Fruit fly (Drosophila melanogaster) whole organism, embryonic: ENCODE measurements around the gene eIF4E6.

ENCODE experiments used
- CG1024 ChIP-seq: fragments of 200-800 bp; sonication (Bioruptor generic); IDR thresholded peaks from 2 replicates; pipeline ENCODE4 v1.3.6; 2022; ENCODE audit warnings: missing biosample characterization, missing genetic modification characterization
- CG11696 ChIP-seq: fragments of 200-800 bp; sonication (Bioruptor generic); IDR thresholded peaks from 2 replicates; pipeline ENCODE4 v1.3.6; 2022; ENCODE audit warnings: missing biosample characterization, missing genetic modification characterization
- CG13775 ChIP-seq: fragments of 200-800 bp; sonication (Bioruptor generic); optimal IDR thresholded peaks from 3 replicates; lab custom pipeline; 2017; ENCODE audit warnings: missing biosample characterization, mild to moderate bottlenecking, missing genetic modification characterization
- CG15073 ChIP-seq: fragments of 200-800 bp; sonication (Bioruptor generic); optimal IDR thresholded peaks from 2 replicates; lab custom pipeline; 2016; ENCODE audit warnings: missing biosample characterization, missing genetic modification characterization
- CG15479 ChIP-seq: fragments of 200-800 bp; sonication (Bioruptor generic); optimal IDR thresholded peaks from 3 replicates; lab custom pipeline; 2019; ENCODE audit warnings: missing biosample characterization, mild to moderate bottlenecking, missing genetic modification characterization, moderate library complexity
- CG15514 ChIP-seq: fragments of 200-800 bp; sonication (Bioruptor generic); optimal IDR thresholded peaks from 3 replicates; lab custom pipeline; 2017; ENCODE audit warnings: missing biosample characterization, missing genetic modification characterization, mild to moderate bottlenecking, moderate library complexity, missing genetic modification reagents
- CG1602 ChIP-seq: fragments of 200-800 bp; sonication (Bioruptor generic); optimal IDR thresholded peaks from 3 replicates; lab custom pipeline; 2016; ENCODE audit warnings: missing biosample characterization, missing genetic modification characterization
- CG1603 ChIP-seq: fragments of 200-800 bp; sonication (Bioruptor generic); optimal IDR thresholded peaks from 2 replicates; lab custom pipeline; 2019; ENCODE audit warnings: missing biosample characterization, mild to moderate bottlenecking, missing genetic modification characterization, moderate library complexity
- CG17186 ChIP-seq: fragments of 200-800 bp; sonication (Bioruptor generic); optimal IDR thresholded peaks from 3 replicates; lab custom pipeline; 2017; ENCODE audit warnings: missing biosample characterization, missing genetic modification reagents, missing genetic modification characterization
- CG17328 ChIP-seq: fragments of 200-800 bp; sonication (Bioruptor generic); IDR thresholded peaks from 2 replicates; pipeline ENCODE4 v1.3.6; 2022; ENCODE audit warnings: missing biosample characterization, missing genetic modification characterization
- CG18764 ChIP-seq: fragments of 200-800 bp; sonication (Bioruptor generic); optimal IDR thresholded peaks from 3 replicates; lab custom pipeline; 2016; ENCODE audit warnings: missing biosample characterization, missing genetic modification characterization
- CG31224 ChIP-seq: fragments of 200-800 bp; sonication (Bioruptor generic); IDR thresholded peaks from 2 replicates; pipeline ENCODE4 v1.3.6; 2022; ENCODE audit warnings: missing biosample characterization, missing genetic modification characterization
- CG31388 ChIP-seq: fragments of 200-800 bp; sonication (Bioruptor generic); optimal IDR thresholded peaks from 2 replicates; lab custom pipeline; 2016; ENCODE audit warnings: missing biosample characterization, missing genetic modification characterization
- CG3838 ChIP-seq: fragments of 200-800 bp; sonication (Bioruptor generic); optimal IDR thresholded peaks from 3 replicates; lab custom pipeline; 2016; ENCODE audit warnings: missing biosample characterization, missing genetic modification characterization
- CG4424 ChIP-seq: fragments of 200-800 bp; sonication (Bioruptor generic); optimal IDR thresholded peaks from 3 replicates; lab custom pipeline; 2016; ENCODE audit warnings: missing biosample characterization, missing genetic modification characterization
- CG6654 ChIP-seq: fragments of 200-800 bp; sonication (Bioruptor generic); optimal IDR thresholded peaks from 2 replicates; lab custom pipeline; 2017; ENCODE audit warnings: missing biosample characterization, mild to moderate bottlenecking, missing genetic modification characterization
- CG7963 ChIP-seq: fragments of 200-800 bp; sonication (Bioruptor generic); IDR thresholded peaks from 3 replicates; pipeline ENCODE4 v1.3.6; 2022; ENCODE audit warnings: missing biosample characterization, missing genetic modification characterization; ENCODE audit not compliant: partially characterized antibody
- Doc2 ChIP-seq: fragments of 200-800 bp; sonication (Bioruptor generic); IDR thresholded peaks from 2 replicates; pipeline ENCODE4 v1.3.6; 2022; ENCODE audit warnings: missing biosample characterization, missing genetic modification characterization
- Fer1 ChIP-seq: fragments of 200-800 bp; sonication (Bioruptor generic); optimal IDR thresholded peaks from 2 replicates; lab custom pipeline; 2017; ENCODE audit warnings: missing biosample characterization, mild to moderate bottlenecking, missing genetic modification characterization
- Hey ChIP-seq: fragments of 200-800 bp; sonication (Bioruptor generic); optimal IDR thresholded peaks from 3 replicates; lab custom pipeline; 2018; ENCODE audit warnings: missing biosample characterization, mild to moderate bottlenecking, missing genetic modification characterization
- HmgZ ChIP-seq: fragments of 200-800 bp; sonication (Bioruptor generic); optimal IDR thresholded peaks from 2 replicates; lab custom pipeline; 2018; ENCODE audit warnings: missing biosample characterization, mild to moderate bottlenecking, missing genetic modification characterization
- MESR4 ChIP-seq: fragments of 200-800 bp; sonication (Bioruptor generic); optimal IDR thresholded peaks from 2 replicates; lab custom pipeline; 2018; ENCODE audit warnings: missing biosample characterization, mild to moderate bottlenecking, missing genetic modification characterization, moderate library complexity
- Max ChIP-seq: fragments of 200-800 bp; sonication (Bioruptor generic); optimal IDR thresholded peaks from 2 replicates; lab custom pipeline; 2016; ENCODE audit warnings: missing biosample characterization, mild to moderate bottlenecking, missing genetic modification characterization
- Med ChIP-seq: fragments of 200-800 bp; sonication (Bioruptor generic); peaks from one replicate; lab custom pipeline; 2016; ENCODE audit warnings: missing biosample characterization, missing genetic modification characterization, mild to moderate bottlenecking, inconsistent platforms, moderate library complexity
- NC2α ChIP-seq: fragments of 200-800 bp; sonication (Bioruptor generic); optimal IDR thresholded peaks from 2 replicates; lab custom pipeline; 2016; ENCODE audit warnings: missing biosample characterization, missing genetic modification characterization
- amos ChIP-seq: fragments of 200-800 bp; sonication (Bioruptor generic); IDR thresholded peaks from 2 replicates; pipeline ENCODE4 v1.3.6; 2022; ENCODE audit warnings: missing biosample characterization, missing genetic modification characterization; ENCODE audit not compliant: partially characterized antibody
- bbx ChIP-seq: fragments of 200-800 bp; sonication (Bioruptor generic); IDR thresholded peaks from 2 replicates; pipeline ENCODE4 v1.3.6; 2022; ENCODE audit warnings: missing biosample characterization, missing genetic modification characterization; ENCODE audit not compliant: partially characterized antibody
- btn ChIP-seq: fragments of 200-800 bp; sonication (Bioruptor generic); optimal IDR thresholded peaks from 2 replicates; lab custom pipeline; 2016; ENCODE audit warnings: missing biosample characterization, missing genetic modification characterization
- crc ChIP-seq: fragments of 200-800 bp; sonication (Bioruptor generic); optimal IDR thresholded peaks from 2 replicates; lab custom pipeline; 2016; ENCODE audit warnings: missing biosample characterization, missing genetic modification characterization
- cwo ChIP-seq: fragments of 200-800 bp; sonication (Bioruptor generic); optimal IDR thresholded peaks from 3 replicates; lab custom pipeline; 2017; ENCODE audit warnings: missing biosample characterization, missing genetic modification characterization, mild to moderate bottlenecking, moderate library complexity, missing genetic modification reagents
- emc ChIP-seq: fragments of 200-800 bp; sonication (Bioruptor generic); optimal IDR thresholded peaks from 2 replicates; lab custom pipeline; 2016; ENCODE audit warnings: missing biosample characterization, missing genetic modification characterization
- fd102C ChIP-seq: fragments of 200-800 bp; sonication (Bioruptor generic); optimal IDR thresholded peaks from 2 replicates; lab custom pipeline; 2018; ENCODE audit warnings: missing biosample characterization, mild to moderate bottlenecking, missing genetic modification characterization, moderate library complexity
- h ChIP-seq: fragments of >200 bp; optimal IDR thresholded peaks from 2 replicates; lab custom pipeline; 2017
- hkb ChIP-seq, 2 experiments: fragments of 200-800 bp in 1 of 2; fragments of >200 bp in 1 of 2; sonication (Bioruptor generic) in 1 of 2; IDR thresholded peaks in 1 of 2; optimal IDR thresholded peaks in 1 of 2; 2 replicates each; pipeline versions ENCODE4 v1.3.6 to Lab custom; 2017 to 2022; ENCODE audit warnings: missing biosample characterization in 1 of 2, missing genetic modification characterization in 1 of 2
- insv ChIP-seq, 2 experiments: fragments of 200-800 bp; sonication (Bioruptor generic); optimal IDR thresholded peaks; 3 replicates each; lab custom pipeline; 2016 to 2018; ENCODE audit warnings: missing biosample characterization in 2 of 2, missing genetic modification characterization in 2 of 2
- inv ChIP-seq: fragments of 200-800 bp; sonication (Bioruptor generic); IDR thresholded peaks from 2 replicates; pipeline ENCODE4 v1.3.6; 2022; ENCODE audit warnings: missing biosample characterization, missing genetic modification characterization; ENCODE audit not compliant: partially characterized antibody
- jing ChIP-seq: fragments of 200-800 bp; sonication (Bioruptor generic); optimal IDR thresholded peaks from 2 replicates; lab custom pipeline; 2018; ENCODE audit warnings: missing biosample characterization, mild to moderate bottlenecking, missing genetic modification characterization
- klu ChIP-seq: fragments of 200-800 bp; sonication (Bioruptor generic); IDR thresholded peaks from 2 replicates; pipeline ENCODE4 v1.3.6; 2022; ENCODE audit warnings: missing biosample characterization, missing genetic modification characterization
- lmd ChIP-seq: fragments of 200-800 bp; sonication (Bioruptor generic); IDR thresholded peaks from 2 replicates; pipeline ENCODE4 v1.3.6; 2022; ENCODE audit warnings: missing biosample characterization, missing genetic modification characterization
- pan ChIP-seq, 4 experiments: fragments of >200 bp in 3 of 4; fragments of 200-800 bp in 1 of 4; sonication (Bioruptor generic) in 1 of 4; optimal IDR thresholded peaks in 3 of 4; IDR thresholded peaks in 1 of 4; 2 replicates each; pipeline versions ENCODE4 v1.3.6 to Lab custom; 2017 to 2022; ENCODE audit warnings: missing biosample characterization in 2 of 4, missing genetic modification characterization in 2 of 4, mixed read lengths in 1 of 4
- pho ChIP-seq: fragments of 200-800 bp; sonication (Bioruptor generic); optimal IDR thresholded peaks from 2 replicates; lab custom pipeline; 2016; ENCODE audit warnings: missing biosample characterization, missing genetic modification characterization
- pzg ChIP-seq: fragments of 200-800 bp; sonication (Bioruptor generic); optimal IDR thresholded peaks from 3 replicates; lab custom pipeline; 2018; ENCODE audit warnings: missing biosample characterization, mild to moderate bottlenecking, missing genetic modification characterization, moderate library complexity
- sc ChIP-seq, 3 experiments: fragments of >200 bp in 2 of 3; fragments of 200-800 bp in 1 of 3; sonication (Bioruptor generic) in 1 of 3; optimal IDR thresholded peaks; 2 replicates in 2 of 3; 3 replicates in 1 of 3; lab custom pipeline; 2017; ENCODE audit warnings: mild to moderate bottlenecking in 1 of 3, missing biosample characterization in 1 of 3, missing genetic modification characterization in 1 of 3, missing genetic modification reagents in 1 of 3
- sens ChIP-seq: fragments of 200-800 bp; sonication (Bioruptor generic); peaks from one replicate; lab custom pipeline; 2016; ENCODE audit warnings: missing biosample characterization, missing genetic modification characterization
- shn ChIP-seq: fragments of 200-800 bp; sonication (Bioruptor generic); optimal IDR thresholded peaks from 3 replicates; lab custom pipeline; 2016; ENCODE audit warnings: missing biosample characterization, missing genetic modification characterization
- so ChIP-seq: fragments of 200-800 bp; sonication (Bioruptor generic); IDR thresholded peaks from 3 replicates; pipeline ENCODE4 v1.3.6; 2022; ENCODE audit warnings: missing biosample characterization, missing genetic modification characterization
- ttk ChIP-seq: fragments of 200-800 bp; sonication (Bioruptor generic); IDR thresholded peaks from 2 replicates; pipeline ENCODE4 v2.1.2; 2022; ENCODE audit warnings: missing biosample characterization, missing genetic modification characterization
- zen ChIP-seq: fragments of 200-800 bp; sonication (Bioruptor generic); optimal IDR thresholded peaks from 3 replicates; lab custom pipeline; 2018; ENCODE audit warnings: missing biosample characterization, mild to moderate bottlenecking, missing genetic modification characterization, moderate library complexity

Gene eIF4E6

DNA sequence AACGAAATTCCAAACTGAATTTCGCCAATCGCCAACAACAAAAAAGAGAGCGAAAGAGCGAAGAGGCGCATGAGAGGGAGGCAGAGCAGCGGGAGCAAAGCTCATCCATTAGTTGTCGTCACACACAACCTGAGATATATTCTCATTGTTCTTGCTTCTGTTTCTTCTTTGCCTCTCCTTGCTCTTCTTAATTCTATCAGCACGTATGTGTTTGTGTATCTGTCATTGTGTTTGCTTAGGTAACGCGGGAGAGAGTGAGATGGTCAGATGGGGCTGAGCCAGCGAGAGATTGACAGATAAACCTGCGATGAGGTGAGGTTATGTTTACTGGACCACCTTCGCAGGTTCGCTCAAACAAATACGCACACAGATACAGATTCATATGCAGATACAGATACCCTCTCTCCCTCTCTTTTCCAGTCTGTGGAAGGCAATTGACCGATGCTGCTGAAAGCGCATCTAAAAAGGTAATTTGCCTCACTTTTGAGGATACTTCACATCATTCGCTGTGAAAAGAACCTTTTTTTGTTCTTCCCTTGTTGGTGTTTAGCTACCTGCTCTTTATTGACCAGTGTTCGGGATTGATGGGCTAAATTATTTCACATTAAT is 47.1 kb upstream of the eIF4E6 start (continued):
- TF ChIP-seq CG31224 (no peak), sc (optimal IDR thresholded peaks at IDR 0.05; lab: Kevin White, UChicago) (no peak), sc (GFP tag; optimal IDR thresholded peaks at IDR 0.05; lab: Kevin White, UChicago) (no peak), CG13775 (GFP tag; lab: Kevin White, UChicago) (no peak), CG18764 (no peak), NC2α (GFP tag; lab: Kevin White, UChicago) (no peak), amos (GFP tag; lab: Robert Waterston, UW) (no peak), pzg (no peak), sens (peak; percentile 31), CG6654 (GFP tag; lab: Kevin White, UChicago) (no peak), h (lab: Kevin White, UChicago) (no peak), shn (GFP tag; lab: Kevin White, UChicago) (no peak), CG1024 (GFP tag; lab: Robert Waterston, UW) (no peak), CG3838 (GFP tag; lab: Kevin White, UChicago) (no peak)

DNA sequence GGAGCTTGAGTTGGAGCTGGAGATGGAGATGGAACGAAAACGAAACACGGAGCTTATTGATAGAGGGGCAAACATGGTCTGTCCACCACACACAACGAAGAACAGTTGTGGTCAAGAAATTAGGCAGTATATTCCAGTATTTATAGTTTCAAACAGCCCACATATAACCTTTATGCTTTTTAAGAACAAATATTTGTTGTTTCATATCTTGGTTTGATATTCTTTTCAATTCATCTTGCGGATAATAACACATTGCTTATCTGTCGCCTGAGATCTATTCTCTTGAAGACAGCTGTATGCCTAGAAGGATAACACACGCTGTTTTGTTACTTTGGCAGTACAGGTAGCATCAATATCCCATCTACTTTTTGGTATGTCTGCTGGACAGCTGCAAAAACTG is 45.9 kb upstream of the eIF4E6 start:
- no peak for TF ChIP-seq inv (GFP tag; lab: Robert Waterston, UW)
- 0 out of 2 replicates have a peak, but pooled peaks have one; percentile 52 for TF ChIP-seq CG11696 (GFP tag; lab: Robert Waterston, UW)
- no peak for TF ChIP-seq Fer1
- TF ChIP-seq hkb (optimal IDR thresholded peaks at IDR 0.05; lab: Kevin White, UChicago), result no peak
- no peak for TF ChIP-seq hkb (GFP tag; IDR thresholded peaks at IDR 0.05; lab: Robert Waterston, UW)
- no peak for TF ChIP-seq MESR4 (GFP tag; lab: Kevin White, UChicago)
- TF ChIP-seq CG15073 (GFP tag; lab: Kevin White, UChicago), result no peak
- no peak for TF ChIP-seq emc
- TF ChIP-seq CG31388 (GFP tag; lab: Kevin White, UChicago), result no peak
- no peak for TF ChIP-seq CG15514 (GFP tag; lab: Kevin White, UChicago)
- no peak for TF ChIP-seq crc
- no peak for TF ChIP-seq CG4424
- TF ChIP-seq ttk, result no peak
- no peak for TF ChIP-seq jing (GFP tag; lab: Kevin White, UChicago)
- TF ChIP-seq klu (GFP tag; lab: Robert Waterston, UW), result no peak
- no peak for TF ChIP-seq so (GFP tag; lab: Robert Waterston, UW)
- TF ChIP-seq pan (optimal IDR thresholded peaks at IDR 0.05; lab: Kevin White, UChicago), result no peak
- TF ChIP-seq pan (GFP tag; optimal IDR thresholded peaks at IDR 0.05 in 1 of 2, IDR thresholded peaks at IDR 0.05 in 1 of 2), result no peak
- TF ChIP-seq Hey (tag; lab: Kevin White, UChicago), result no peak
- no peak for TF ChIP-seq Max (GFP tag; lab: Kevin White, UChicago)
- TF ChIP-seq CG15479, result no peak
- no peak for TF ChIP-seq Doc2 (GFP tag; lab: Robert Waterston, UW)
- TF ChIP-seq insv (GFP tag; optimal IDR thresholded peaks at IDR 0.05; lab: Kevin White, UChicago), result no peak
- TF ChIP-seq bbx, result no peak
- no peak for TF ChIP-seq cwo
- peak; percentile 35 for TF ChIP-seq Med
- no peak for TF ChIP-seq fd102C (GFP tag; lab: Kevin White, UChicago)
- no peak for TF ChIP-seq CG17186 (GFP tag; lab: Kevin White, UChicago)
- TF ChIP-seq CG1602 (GFP tag; lab: Kevin White, UChicago), result no peak
- TF ChIP-seq HmgZ, result no peak
- TF ChIP-seq lmd (GFP tag; lab: Robert Waterston, UW), result no peak
- no peak for TF ChIP-seq CG7963 (GFP tag; lab: Robert Waterston, UW)
- peak; percentile 1 for TF ChIP-seq zen (tag; lab: Kevin White, UChicago)
- no peak for TF ChIP-seq pzg
- TF ChIP-seq CG17328 (GFP tag; lab: Robert Waterston, UW), result no peak
- peak; percentile 9 for TF ChIP-seq CG1603 (tag; lab: Kevin White, UChicago)
- TF ChIP-seq pho (GFP tag; lab: Kevin White, UChicago), result no peak
- TF ChIP-seq btn (GFP tag; lab: Kevin White, UChicago), result no peak
- TF ChIP-seq shn (GFP tag; lab: Kevin White, UChicago), result no peak
